Worm (Caenorhabditis elegans) whole organism, L4/young adult: ENCODE measurements around the gene clec-21.
"Not testable (repeated sequence)": the region's sequence is repeated elsewhere in the genome, so short reads cannot be mapped to it uniquely, and the experiment has no call there.

Experiments
- W03F9.2 ChIP-seq: fragments of 150-350 bp; optimal IDR thresholded peaks from 2 replicates; lab custom pipeline; 2014; ENCODE audit warnings: missing biosample characterization, missing genetic modification characterization
- dao-5 ChIP-seq: sonication (generic microtip); optimal IDR thresholded peaks from 2 replicates; lab custom pipeline; 2016; ENCODE audit warnings: missing genotype, missing genetic modification characterization, moderate library complexity, missing compliant biosample characterization

DNA sequence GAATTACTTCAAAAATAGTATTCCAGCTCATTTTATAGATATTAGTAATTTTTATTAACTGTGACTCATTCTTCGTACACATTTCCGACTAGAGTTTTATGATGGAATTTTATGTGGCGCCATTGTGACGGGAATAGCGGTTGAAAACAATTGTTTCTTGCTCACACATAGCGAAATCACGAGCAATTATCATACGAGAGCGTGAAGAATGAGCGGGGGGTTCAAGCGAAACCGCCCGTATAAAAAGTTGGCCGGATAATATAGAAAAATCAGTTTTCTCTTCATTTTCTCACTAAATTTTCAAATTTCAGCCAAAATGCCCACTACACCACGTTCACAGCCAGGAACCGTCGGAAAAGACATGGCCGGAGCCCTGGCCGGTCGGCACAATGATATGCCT lies 49.5 kb upstream of the clec-21 start, which contains the start of gene C08E3.1:
- not testable (repeated sequence) for TF ChIP-seq dao-5 (tag; lab: Kevin White, UChicago); W03F9.2
